Worm (Caenorhabditis elegans) whole organism, midembryonic: ENCODE measurements around the gene unc-18.

ENCODE experiments used
- flt-1 ChIP-seq: fragments of 200-800 bp; sonication (Bioruptor generic); IDR thresholded peaks from 2 replicates; pipeline ENCODE4 v1.3.6; 2022; ENCODE audit warnings: missing genetic modification characterization, missing compliant biosample characterization
- klf-2 ChIP-seq: fragments of 200-800 bp; sonication (Bioruptor generic); conservative IDR thresholded peaks from 2 replicates; pipeline ENCODE4 v1.3.6; 2022; ENCODE audit warnings: missing genetic modification reagents, missing genetic modification characterization, missing compliant biosample characterization
- med-1 ChIP-seq: sonication (generic microtip); optimal IDR thresholded peaks from 2 replicates; lab custom pipeline; 2017; ENCODE audit warnings: missing genetic modification characterization, mild to moderate bottlenecking, missing compliant biosample characterization, antibody characterized with exemption, missing genetic modification reagents; ENCODE audit not compliant: insufficient read depth
- tab-1 ChIP-seq: fragments of 200-800 bp; sonication (Bioruptor generic); IDR thresholded peaks from 2 replicates; pipeline ENCODE4 v1.3.6; 2022; ENCODE audit warnings: missing genetic modification characterization, missing compliant biosample characterization
- ztf-29 ChIP-seq: fragments of 200-800 bp; sonication (Bioruptor generic); IDR thresholded peaks from 2 replicates; pipeline ENCODE4 v1.3.6; 2022; ENCODE audit warnings: missing genetic modification reagents, missing genetic modification characterization, missing compliant biosample characterization

ce11 chrX:7712887-7713286 is 30.2 kb downstream of the unc-18 start:
- TF ChIP-seq med-1 (GFP tag; lab: Kevin White, UChicago) (no peak), klf-2 (GFP tag; lab: Robert Waterston, UW) (no peak), flt-1 (GFP tag; lab: Robert Waterston, UW) (peak; percentile 46; the same call in 1 of the 2 replicates), tab-1 (GFP tag; lab: Robert Waterston, UW) (no peak), ztf-29 (GFP tag; lab: Robert Waterston, UW) (no peak)
